Worm (Caenorhabditis elegans) whole organism, L1 larva: ENCODE measurements around the gene lgg-1.

Experiments
- C34B4.2 ChIP-seq: sonication (generic microtip); optimal IDR thresholded peaks from 2 replicates; lab custom pipeline; 2017; ENCODE audit warnings: mild to moderate bottlenecking, missing genetic modification characterization, missing compliant biosample characterization
- Y116A8C.19 ChIP-seq: sonication (generic microtip); optimal IDR thresholded peaks from 2 replicates; lab custom pipeline; 2016; ENCODE audit warnings: missing compliant biosample characterization, missing genetic modification characterization, borderline replicate concordance
- aha-1 ChIP-seq: fragments of 150-350 bp; optimal IDR thresholded peaks from 2 replicates; lab custom pipeline; 2014; ENCODE audit warnings: missing biosample characterization, missing genetic modification characterization
- aly-2 ChIP-seq: fragments of 150-350 bp; optimal IDR thresholded peaks from 2 replicates; lab custom pipeline; 2014; ENCODE audit warnings: missing biosample characterization, missing genetic modification characterization
- ama-1 ChIP-seq: fragments of 150-350 bp; optimal IDR thresholded peaks from 2 replicates; lab custom pipeline; 2014
- ceh-8 ChIP-seq: fragments of 200-800 bp; sonication (Bioruptor generic); optimal IDR thresholded peaks from 2 replicates; lab custom pipeline; 2018; ENCODE audit warnings: mild to moderate bottlenecking, missing genetic modification characterization, moderate library complexity, missing compliant biosample characterization
- ceh-82 ChIP-seq, 3 experiments: fragments of 150-350 bp in 1 of 3; sonication (generic microtip) in 2 of 3; optimal IDR thresholded peaks; 2 replicates each; lab custom pipeline; 2014 to 2017; ENCODE audit warnings: missing biosample characterization in 3 of 3, missing genetic modification characterization in 3 of 3
- ceh-88 ChIP-seq: fragments of 200-800 bp; sonication (Bioruptor generic); IDR thresholded peaks from 2 replicates; pipeline ENCODE4 v1.3.6; 2022; ENCODE audit warnings: missing genetic modification characterization, missing compliant biosample characterization
- ceh-90 ChIP-seq: sonication (generic microtip); optimal IDR thresholded peaks from 2 replicates; lab custom pipeline; 2016; ENCODE audit warnings: missing genetic modification characterization, missing compliant biosample characterization
- dpl-1 ChIP-seq, 3 experiments: fragments of 150-350 bp in 2 of 3; sonication (generic microtip) in 1 of 3; optimal IDR thresholded peaks; 2 replicates each; lab custom pipeline; 2014 to 2017; ENCODE audit warnings: missing biosample characterization in 3 of 3, missing genetic modification characterization in 3 of 3, missing genetic modification reagents in 3 of 3
- dsc-1 ChIP-seq: sonication (generic microtip); optimal IDR thresholded peaks from 2 replicates; lab custom pipeline; 2016; ENCODE audit warnings: mild to moderate bottlenecking, missing genetic modification characterization, missing compliant biosample characterization
- efl-1 ChIP-seq, 4 experiments: fragments of 150-350 bp; optimal IDR thresholded peaks in 3 of 4; peaks in 1 of 4; 1 replicate in 1 of 4; 2 replicates in 3 of 4; lab custom pipeline; 2014; ENCODE audit warnings: missing biosample characterization in 2 of 4, missing genetic modification characterization in 2 of 4, missing genetic modification reagents in 2 of 4
- egl-13 ChIP-seq: sonication (generic microtip); optimal IDR thresholded peaks from 2 replicates; lab custom pipeline; 2016; ENCODE audit warnings: missing genotype, missing genetic modification reagents, missing genetic modification characterization, missing compliant biosample characterization
- elt-2 ChIP-seq: sonication (generic microtip); optimal IDR thresholded peaks from 2 replicates; lab custom pipeline; 2016; ENCODE audit warnings: missing genetic modification characterization, mild to moderate bottlenecking, inconsistent platforms, missing compliant biosample characterization, missing genetic modification reagents
- elt-3 ChIP-seq, 6 experiments: fragments of 150-350 bp in 1 of 6; sonication (generic microtip); optimal IDR thresholded peaks; 2 replicates each; lab custom pipeline; 2017 to 2018; ENCODE audit warnings: missing biosample characterization in 6 of 6, missing genetic modification characterization in 6 of 6, inconsistent platforms in 1 of 6
- fkh-4 ChIP-seq: sonication (generic microtip); optimal IDR thresholded peaks from 2 replicates; lab custom pipeline; 2016; ENCODE audit warnings: missing compliant biosample characterization, missing genetic modification characterization, borderline replicate concordance
- hlh-4 ChIP-seq: sonication (generic microtip); optimal IDR thresholded peaks from 2 replicates; lab custom pipeline; 2016; ENCODE audit warnings: mild to moderate bottlenecking, missing genetic modification characterization, missing compliant biosample characterization
- hpl-2 ChIP-seq: fragments of 150-350 bp; optimal IDR thresholded peaks from 2 replicates; lab custom pipeline; 2014; ENCODE audit warnings: missing biosample characterization, missing genetic modification reagents, missing genetic modification characterization
- isw-1 ChIP-seq: fragments of 200-800 bp; sonication (Bioruptor generic); IDR thresholded peaks from 2 replicates; pipeline ENCODE4 v1.3.6; 2022; ENCODE audit warnings: missing genetic modification characterization, missing compliant biosample characterization
- lin-35 ChIP-seq, 2 experiments: fragments of 150-350 bp; optimal IDR thresholded peaks; 2 replicates each; lab custom pipeline; 2014; ENCODE audit warnings: missing biosample characterization in 2 of 2, missing genetic modification characterization in 2 of 2, missing genetic modification reagents in 2 of 2
- lir-3 ChIP-seq: sonication (generic microtip); optimal IDR thresholded peaks from 2 replicates; lab custom pipeline; 2016; ENCODE audit warnings: mild to moderate bottlenecking, missing genetic modification characterization, moderate library complexity, missing compliant biosample characterization; ENCODE audit not compliant: poor library complexity
- lsy-2 ChIP-seq, 2 experiments: fragments of 150-350 bp; optimal IDR thresholded peaks; 2 replicates each; lab custom pipeline; 2014; ENCODE audit warnings: missing biosample characterization in 2 of 2, missing genetic modification characterization in 2 of 2
- mab-9 ChIP-seq: fragments of 200-800 bp; sonication (Bioruptor generic); IDR thresholded peaks from 2 replicates; pipeline ENCODE4 v1.3.6; 2022; ENCODE audit warnings: missing genetic modification reagents, missing genetic modification characterization, missing compliant biosample characterization
- mef-2 ChIP-seq: fragments of 150-350 bp; optimal IDR thresholded peaks from 2 replicates; lab custom pipeline; 2014; ENCODE audit warnings: missing biosample characterization, missing genetic modification characterization
- mep-1 ChIP-seq: fragments of 150-350 bp; optimal IDR thresholded peaks from 2 replicates; lab custom pipeline; 2014; ENCODE audit warnings: missing biosample characterization, missing genetic modification characterization
- nhr-19 ChIP-seq: fragments of 200-800 bp; sonication (Bioruptor generic); conservative IDR thresholded peaks from 2 replicates; pipeline ENCODE4 v1.3.6; 2022; ENCODE audit warnings: missing genetic modification characterization, missing compliant biosample characterization
- nhr-20 ChIP-seq: sonication (generic microtip); optimal IDR thresholded peaks from 2 replicates; lab custom pipeline; 2016; ENCODE audit warnings: mild to moderate bottlenecking, missing genetic modification characterization, missing compliant biosample characterization
- nhr-237 ChIP-seq: fragments of 150-350 bp; optimal IDR thresholded peaks from 2 replicates; lab custom pipeline; 2014; ENCODE audit warnings: missing biosample characterization, missing genetic modification characterization
- nhr-28 ChIP-seq: fragments of 150-350 bp; optimal IDR thresholded peaks from 2 replicates; lab custom pipeline; 2014; ENCODE audit warnings: missing biosample characterization, missing genetic modification characterization
- nhr-71 ChIP-seq: sonication (generic microtip); optimal IDR thresholded peaks from 2 replicates; lab custom pipeline; 2016; ENCODE audit warnings: mild to moderate bottlenecking, missing genetic modification characterization, moderate library complexity, missing compliant biosample characterization
- nhr-85 ChIP-seq: sonication (generic microtip); peaks from one replicate; lab custom pipeline; 2016; ENCODE audit warnings: missing genetic modification characterization, inconsistent platforms, missing compliant biosample characterization
- nhr-90 ChIP-seq: sonication (generic microtip); optimal IDR thresholded peaks from 2 replicates; lab custom pipeline; 2016; ENCODE audit warnings: mild to moderate bottlenecking, missing genetic modification characterization, missing compliant biosample characterization; ENCODE audit not compliant: poor library complexity
- pag-3 ChIP-seq: sonication (generic microtip); optimal IDR thresholded peaks from 2 replicates; lab custom pipeline; 2017; ENCODE audit warnings: missing genetic modification characterization, mild to moderate bottlenecking, missing compliant biosample characterization, antibody characterized with exemption, borderline replicate concordance; ENCODE audit not compliant: insufficient read depth
- pqm-1 ChIP-seq: sonication (generic microtip); optimal IDR thresholded peaks from 3 replicates; lab custom pipeline; 2017; ENCODE audit warnings: missing biosample characterization, missing genetic modification characterization
- rnt-1 ChIP-seq: sonication (generic microtip); optimal IDR thresholded peaks from 2 replicates; lab custom pipeline; 2016; ENCODE audit warnings: mild to moderate bottlenecking, missing genetic modification characterization, moderate library complexity, missing compliant biosample characterization
- skn-1 ChIP-seq: fragments of 150-350 bp; optimal IDR thresholded peaks from 2 replicates; lab custom pipeline; 2014; ENCODE audit warnings: missing biosample characterization, missing genetic modification characterization
- snu-23 ChIP-seq: sonication (generic microtip); optimal IDR thresholded peaks from 2 replicates; lab custom pipeline; 2016; ENCODE audit warnings: missing genetic modification characterization, missing compliant biosample characterization
- sptf-1 ChIP-seq: fragments of 150-350 bp; optimal IDR thresholded peaks from 2 replicates; lab custom pipeline; 2014; ENCODE audit warnings: missing biosample characterization, missing genetic modification characterization
- sup-37 ChIP-seq: fragments of 200-800 bp; sonication (Bioruptor generic); optimal IDR thresholded peaks from 2 replicates; lab custom pipeline; 2018; ENCODE audit warnings: mild to moderate bottlenecking, missing genetic modification characterization, missing compliant biosample characterization
- tbx-2 ChIP-seq: sonication (generic microtip); optimal IDR thresholded peaks from 2 replicates; lab custom pipeline; 2016; ENCODE audit warnings: missing genetic modification characterization, missing compliant biosample characterization
- unc-30 ChIP-seq: sonication (generic microtip); optimal IDR thresholded peaks from 2 replicates; lab custom pipeline; 2017; ENCODE audit warnings: missing biosample characterization, missing genetic modification characterization
- vab-15 ChIP-seq: sonication (generic microtip); optimal IDR thresholded peaks from 2 replicates; lab custom pipeline; 2017; ENCODE audit warnings: missing genotype, mild to moderate bottlenecking, missing genetic modification characterization, missing compliant biosample characterization
- ztf-11 ChIP-seq, 2 experiments: sonication (generic microtip); optimal IDR thresholded peaks; 2 replicates each; lab custom pipeline; 2016 to 2017; ENCODE audit warnings: missing genetic modification characterization in 2 of 2, missing biosample characterization in 1 of 2, missing compliant biosample characterization in 1 of 2

Gene lgg-1

ce11 chrII:6376693-6377092 lies 29.2 kb upstream of the lgg-1 start:
- no peak for TF ChIP-seq sptf-1 (tag; lab: Kevin White, UChicago)

DNA sequence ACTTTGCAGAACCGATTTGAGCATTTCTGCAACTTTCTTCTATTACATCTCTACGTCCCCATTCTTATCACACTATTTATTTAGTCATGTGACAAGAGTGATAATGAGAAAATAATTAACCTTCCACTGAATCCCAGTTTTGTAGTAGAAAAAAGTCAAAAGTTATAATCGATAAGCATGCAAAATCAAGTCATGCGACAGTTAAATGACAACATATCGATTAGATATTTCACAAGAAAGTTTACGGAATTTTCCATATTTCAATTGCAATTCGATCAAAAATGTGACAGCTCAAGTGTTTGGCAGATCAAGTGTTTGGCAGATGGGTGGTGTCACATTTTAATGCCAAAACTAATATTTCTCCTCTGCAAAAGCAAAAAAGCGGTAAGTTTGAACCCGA lies 27.1 kb upstream of the lgg-1 start:
- no peak for TF ChIP-seq ama-1
- no peak for TF ChIP-seq hlh-4
- TF ChIP-seq aha-1: no peak
- TF ChIP-seq lsy-2 (tag; optimal IDR thresholded peaks at IDR 0.05; lab: Kevin White, UChicago): no peak
- peak; percentile 78 for TF ChIP-seq elt-2
- no peak for TF ChIP-seq C34B4.2 (tag; lab: Kevin White, UChicago)
- TF ChIP-seq nhr-71 (tag; lab: Kevin White, UChicago): peak; percentile 1
- no peak for TF ChIP-seq tbx-2 (tag; lab: Kevin White, UChicago)
- no peak for TF ChIP-seq mep-1 (tag; lab: Kevin White, UChicago)
- TF ChIP-seq hpl-2 (GFP tag; lab: Kevin White, UChicago): peak; percentile 29
- TF ChIP-seq aly-2 (tag; lab: Kevin White, UChicago): no peak
- no peak for TF ChIP-seq Y116A8C.19 (tag; lab: Kevin White, UChicago)
- TF ChIP-seq elt-3 (tag; optimal IDR thresholded peaks at IDR 0.05; lab: Kevin White, UChicago): no peak
- peak in 1 of 2 experiments; percentile 55 for TF ChIP-seq lin-35 (GFP tag; optimal IDR thresholded peaks at IDR 0.05; lab: Kevin White, UChicago)
- no peak for TF ChIP-seq isw-1 (GFP tag; lab: Robert Waterston, UW)
- TF ChIP-seq dpl-1 (GFP tag; optimal IDR thresholded peaks at IDR 0.05; lab: Kevin White, UChicago): no peak
- no peak for TF ChIP-seq lir-3 (tag; lab: Kevin White, UChicago)
- peak; percentile 23 for TF ChIP-seq nhr-90 (tag; lab: Kevin White, UChicago)
- no peak for TF ChIP-seq mef-2 (tag; lab: Kevin White, UChicago)
- no peak for TF ChIP-seq dsc-1
- peak; percentile 62 for TF ChIP-seq nhr-85 (tag; lab: Kevin White, UChicago)
- no peak for TF ChIP-seq efl-1 (optimal IDR thresholded peaks at IDR 0.05; lab: Kevin White, UChicago)
- TF ChIP-seq efl-1 (GFP tag; optimal IDR thresholded peaks at IDR 0.05 in 1 of 2; lab: Kevin White, UChicago): peak in 1 of 2 experiments; percentile 88

DNA sequence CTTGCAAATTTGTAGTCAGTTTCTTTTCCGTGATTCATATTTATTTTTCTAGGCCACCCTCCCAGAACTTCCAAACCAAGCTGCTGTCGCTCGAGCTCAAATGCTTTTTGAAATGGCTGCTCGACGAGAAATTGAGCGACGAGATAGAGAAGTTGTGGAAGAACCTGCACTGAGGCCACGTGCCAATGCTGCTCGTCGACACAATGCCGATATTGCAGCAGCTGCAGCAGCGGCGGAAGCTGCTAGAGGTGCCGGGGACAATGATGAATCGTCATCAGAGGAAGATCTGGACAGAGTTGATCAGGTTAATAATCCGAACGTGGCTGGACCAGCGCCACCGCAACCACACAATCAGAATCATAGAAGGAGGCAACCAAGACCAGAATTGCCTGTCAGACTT lies 25.8 kb upstream of the lgg-1 start:
- no peak for TF ChIP-seq mab-9 (GFP tag; lab: Robert Waterston, UW)
- TF ChIP-seq ztf-11 (tag; optimal IDR thresholded peaks at IDR 0.05; lab: Kevin White, UChicago): no peak
- no peak for TF ChIP-seq ceh-90 (tag; lab: Kevin White, UChicago)
- TF ChIP-seq fkh-4: no peak
- TF ChIP-seq ceh-8 (GFP tag; lab: Kevin White, UChicago): no peak
- no peak for TF ChIP-seq skn-1 (tag; lab: Kevin White, UChicago)
- no peak for TF ChIP-seq C34B4.2 (tag; lab: Kevin White, UChicago)
- TF ChIP-seq mef-2 (tag; lab: Kevin White, UChicago): no peak
- TF ChIP-seq vab-15 (tag; lab: Kevin White, UChicago): no peak

- TF ChIP-seq nhr-237 (tag; lab: Kevin White, UChicago) (no peak), dpl-1 (GFP tag; optimal IDR thresholded peaks at IDR 0.05; lab: Kevin White, UChicago) (no peak), nhr-28 (tag; lab: Kevin White, UChicago) (no peak), Y116A8C.19 (tag; lab: Kevin White, UChicago) (no peak), hlh-4 (no peak)
- TF ChIP-seq, all 84 proteins: peak for 0
These were observed 23.5 kb upstream of the lgg-1 start, which contains the start of gene lin-23 for ce11 chrII:6371003-6371402. Gene lin-23 (plus strand): TSS chrII:6371303.

DNA sequence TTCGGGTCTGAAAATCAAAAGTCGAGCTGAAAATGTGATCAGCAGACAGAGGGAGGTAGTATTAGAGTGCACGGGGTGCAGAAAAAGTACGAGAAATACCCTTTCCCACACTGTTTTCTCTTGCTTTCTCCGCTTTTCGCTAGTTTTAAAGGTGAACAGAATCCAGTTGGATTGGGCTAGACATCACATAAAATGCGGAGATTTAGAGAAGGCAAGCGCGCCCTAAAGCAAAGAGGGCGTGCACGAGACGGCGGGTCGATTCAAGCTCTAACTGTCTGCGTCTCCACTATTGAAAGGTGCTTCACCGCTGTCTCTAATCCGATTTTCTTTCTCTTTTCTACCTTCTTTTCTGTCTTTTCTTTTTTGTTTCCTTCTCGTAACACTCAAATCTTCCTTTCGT lies 22.6 kb upstream of the lgg-1 start:
- peak; percentile 70 to 94 (median 77) for TF ChIP-seq ceh-82 (tag; optimal IDR thresholded peaks at IDR 0.05; lab: Kevin White, UChicago)
- peak; percentile 89 for TF ChIP-seq rnt-1 (tag; lab: Kevin White, UChicago)
- peak; percentile 94 for TF ChIP-seq snu-23 (GFP tag; lab: Kevin White, UChicago)
- peak in 2 of 6 experiments; percentile 57 to 81 for TF ChIP-seq elt-3 (tag; optimal IDR thresholded peaks at IDR 0.05; lab: Kevin White, UChicago)
- 0 out of 2 replicates have a peak, but pooled peaks have one; percentile 16 for TF ChIP-seq ceh-88 (GFP tag; lab: Robert Waterston, UW)
- TF ChIP-seq nhr-19 (GFP tag; lab: Robert Waterston, UW): peak; percentile 84
- TF ChIP-seq Y116A8C.19 (tag; lab: Kevin White, UChicago): no peak
- TF ChIP-seq sup-37 (GFP tag; lab: Kevin White, UChicago): no peak
- no peak for TF ChIP-seq hlh-4
- TF ChIP-seq egl-13 (tag; lab: Kevin White, UChicago): peak; percentile 62
- TF ChIP-seq ama-1: no peak
- TF ChIP-seq fkh-4: peak; percentile 21
- TF ChIP-seq unc-30 (tag; lab: Kevin White, UChicago): no peak
- TF ChIP-seq nhr-28 (tag; lab: Kevin White, UChicago): no peak
- no peak for TF ChIP-seq mef-2 (tag; lab: Kevin White, UChicago)
- no peak for TF ChIP-seq sptf-1 (tag; lab: Kevin White, UChicago)
- TF ChIP-seq pqm-1 (tag; lab: Kevin White, UChicago): no peak
- no peak for TF ChIP-seq pag-3 (tag; lab: Kevin White, UChicago)
- peak; percentile 91 for TF ChIP-seq nhr-20 (tag; lab: Kevin White, UChicago)
